Worm (Caenorhabditis elegans): ENCODE measurements around the gene F43C11.6.

DNA sequence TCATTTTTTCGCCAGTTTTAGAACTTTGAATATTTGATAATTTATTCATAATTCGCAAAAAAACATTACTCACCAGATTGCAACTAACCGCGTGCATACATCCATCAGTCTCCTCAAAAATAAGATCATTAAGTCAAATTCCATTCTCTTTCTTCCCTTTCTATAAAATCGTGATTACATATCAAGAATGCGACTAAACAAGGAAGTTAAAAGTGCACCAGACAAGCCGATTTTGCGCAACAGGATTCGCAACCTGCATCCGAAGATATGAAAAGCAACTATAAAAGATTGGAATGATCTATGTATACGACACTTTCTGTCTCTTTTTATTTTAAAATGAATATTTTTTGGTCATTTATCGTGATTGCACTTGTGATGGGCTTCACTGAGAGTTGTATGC, 26.7 kb downstream of the F43C11.6 start, which contains the start of gene hpo-25:
- TF ChIP-seq klf-2 (GFP tag; conservative IDR thresholded peaks at IDR 0.05) (no peak), ref-1 (GFP tag; conservative IDR thresholded peaks at IDR 0.05) (no peak)
